Worm (Caenorhabditis elegans) whole organism, late embryonic: ENCODE data around the gene F49H6.17.

Experiments used
- F13H6.1 ChIP-seq: sonication (generic microtip); optimal IDR thresholded peaks from 2 replicates; lab custom pipeline; 2016; ENCODE audit warnings: missing genetic modification characterization, missing compliant biosample characterization
- K02D7.2 ChIP-seq: sonication (generic microtip); optimal IDR thresholded peaks from 2 replicates; lab custom pipeline; 2017; ENCODE audit warnings: mild to moderate bottlenecking, missing genetic modification characterization, missing compliant biosample characterization
- K09A11.1 ChIP-seq: sonication (generic microtip); optimal IDR thresholded peaks from 2 replicates; lab custom pipeline; 2017; ENCODE audit warnings: antibody characterized with exemption, mild to moderate bottlenecking, missing genetic modification characterization, missing compliant biosample characterization; ENCODE audit not compliant: insufficient read depth
- T23F11.4 ChIP-seq: fragments of 200-800 bp; sonication (Bioruptor generic); optimal IDR thresholded peaks from 2 replicates; lab custom pipeline; 2018; ENCODE audit warnings: mild to moderate bottlenecking, missing genetic modification characterization, missing compliant biosample characterization
- ahr-1 ChIP-seq: sonication (generic microtip); optimal IDR thresholded peaks from 2 replicates; lab custom pipeline; 2016; ENCODE audit warnings: missing genetic modification characterization, missing compliant biosample characterization
- ama-1 ChIP-seq: fragments of 150-350 bp; optimal IDR thresholded peaks from 2 replicates; lab custom pipeline; 2014
- ceh-14 ChIP-seq: sonication (generic microtip); optimal IDR thresholded peaks from 2 replicates; lab custom pipeline; 2016; ENCODE audit warnings: missing genotype, missing genetic modification characterization, missing compliant biosample characterization
- ceh-18 ChIP-seq: sonication (generic microtip); optimal IDR thresholded peaks from 2 replicates; lab custom pipeline; 2016; ENCODE audit warnings: missing genetic modification characterization, missing compliant biosample characterization
- ceh-22 ChIP-seq: sonication (generic microtip); optimal IDR thresholded peaks from 2 replicates; lab custom pipeline; 2017; ENCODE audit warnings: missing biosample characterization, missing genetic modification characterization
- ceh-24 ChIP-seq: sonication (generic microtip); optimal IDR thresholded peaks from 2 replicates; lab custom pipeline; 2016; ENCODE audit warnings: mild to moderate bottlenecking, missing genetic modification characterization, missing compliant biosample characterization
- ceh-31 ChIP-seq: sonication (generic microtip); optimal IDR thresholded peaks from 2 replicates; lab custom pipeline; 2016; ENCODE audit warnings: missing genetic modification characterization, missing compliant biosample characterization
- ceh-9 ChIP-seq: sonication (generic microtip); optimal IDR thresholded peaks from 2 replicates; lab custom pipeline; 2016; ENCODE audit warnings: mild to moderate bottlenecking, missing genetic modification characterization, inconsistent platforms, missing compliant biosample characterization
- che-1 ChIP-seq: sonication (generic microtip); optimal IDR thresholded peaks from 2 replicates; lab custom pipeline; 2016; ENCODE audit warnings: mild to moderate bottlenecking, missing genetic modification characterization, missing compliant biosample characterization
- dmd-4 ChIP-seq: sonication (generic microtip); optimal IDR thresholded peaks from 2 replicates; lab custom pipeline; 2016; ENCODE audit warnings: borderline replicate concordance, missing genetic modification characterization, missing compliant biosample characterization
- elt-2 ChIP-seq: sonication (generic microtip); optimal IDR thresholded peaks from 2 replicates; lab custom pipeline; 2016; ENCODE audit warnings: missing genetic modification reagents, missing genetic modification characterization, missing compliant biosample characterization
- elt-4 ChIP-seq: sonication (generic microtip); optimal IDR thresholded peaks from 2 replicates; lab custom pipeline; 2016; ENCODE audit warnings: missing genetic modification characterization, missing compliant biosample characterization
- ets-4 ChIP-seq: sonication (generic microtip); optimal IDR thresholded peaks from 2 replicates; lab custom pipeline; 2016; ENCODE audit warnings: missing genetic modification characterization, missing compliant biosample characterization
- eyg-1 ChIP-seq: sonication (generic microtip); optimal IDR thresholded peaks from 2 replicates; lab custom pipeline; 2016; ENCODE audit warnings: missing genotype, missing genetic modification characterization, missing compliant biosample characterization
- fkh-6 ChIP-seq: sonication (generic microtip); optimal IDR thresholded peaks from 2 replicates; lab custom pipeline; 2016; ENCODE audit warnings: missing genetic modification characterization, missing compliant biosample characterization
- hlh-13 ChIP-seq: fragments of 200-800 bp; sonication (Bioruptor generic); optimal IDR thresholded peaks from 2 replicates; lab custom pipeline; 2018; ENCODE audit warnings: mild to moderate bottlenecking, missing genetic modification characterization, missing compliant biosample characterization
- hlh-15 ChIP-seq: sonication (generic microtip); optimal IDR thresholded peaks from 2 replicates; lab custom pipeline; 2016; ENCODE audit warnings: missing genetic modification characterization, missing compliant biosample characterization
- hlh-30 ChIP-seq: sonication (generic microtip); optimal IDR thresholded peaks from 2 replicates; lab custom pipeline; 2017; ENCODE audit warnings: antibody characterized with exemption, missing genetic modification characterization, missing compliant biosample characterization; ENCODE audit not compliant: insufficient read depth
- hlh-6 ChIP-seq: sonication (generic microtip); optimal IDR thresholded peaks from 2 replicates; lab custom pipeline; 2016; ENCODE audit warnings: missing genotype, missing genetic modification characterization, missing compliant biosample characterization
- hlh-8 ChIP-seq: sonication (generic microtip); optimal IDR thresholded peaks from 2 replicates; lab custom pipeline; 2016; ENCODE audit warnings: missing genotype, missing genetic modification characterization, missing compliant biosample characterization
- mec-3 ChIP-seq: sonication (generic microtip); optimal IDR thresholded peaks from 2 replicates; lab custom pipeline; 2016; ENCODE audit warnings: borderline replicate concordance, missing genetic modification characterization, missing compliant biosample characterization
- nfya-1 ChIP-seq: sonication (generic microtip); optimal IDR thresholded peaks from 2 replicates; lab custom pipeline; 2017; ENCODE audit warnings: missing genetic modification characterization, mild to moderate bottlenecking, missing compliant biosample characterization, antibody characterized with exemption, moderate library complexity
- nhr-11 ChIP-seq: fragments of 150-350 bp; optimal IDR thresholded peaks from 2 replicates; lab custom pipeline; 2014; ENCODE audit warnings: missing biosample characterization, missing genetic modification characterization
- odd-2 ChIP-seq: sonication (generic microtip); optimal IDR thresholded peaks from 2 replicates; lab custom pipeline; 2017; ENCODE audit warnings: antibody characterized with exemption, mild to moderate bottlenecking, missing genetic modification characterization, missing compliant biosample characterization
- pag-3 ChIP-seq: sonication (generic microtip); optimal IDR thresholded peaks from 2 replicates; lab custom pipeline; 2016; ENCODE audit warnings: missing compliant biosample characterization, missing genetic modification characterization, borderline replicate concordance
- pat-9 ChIP-seq: fragments of 200-800 bp; sonication (Bioruptor generic); optimal IDR thresholded peaks from 2 replicates; lab custom pipeline; 2018; ENCODE audit warnings: mild to moderate bottlenecking, missing genetic modification characterization, moderate library complexity, missing compliant biosample characterization
- pax-1 ChIP-seq: fragments of 150-350 bp; optimal IDR thresholded peaks from 2 replicates; lab custom pipeline; 2014; ENCODE audit warnings: missing biosample characterization, missing genetic modification characterization
- pha-2 ChIP-seq: sonication (generic microtip); optimal IDR thresholded peaks from 2 replicates; lab custom pipeline; 2017; ENCODE audit warnings: mild to moderate bottlenecking, missing genetic modification characterization, missing compliant biosample characterization
- pqm-1 ChIP-seq: sonication (generic microtip); optimal IDR thresholded peaks from 2 replicates; lab custom pipeline; 2016; ENCODE audit warnings: missing genetic modification characterization, missing compliant biosample characterization
- rnt-1 ChIP-seq: sonication (generic microtip); optimal IDR thresholded peaks from 2 replicates; lab custom pipeline; 2016; ENCODE audit warnings: missing genetic modification characterization, missing compliant biosample characterization
- sox-2 ChIP-seq: fragments of 200-800 bp; sonication (Bioruptor generic); IDR thresholded peaks from 2 replicates; pipeline ENCODE4 v1.3.6; 2022; ENCODE audit warnings: missing genetic modification reagents, missing genetic modification characterization, missing compliant biosample characterization
- sox-4 ChIP-seq: sonication (generic microtip); optimal IDR thresholded peaks from 2 replicates; lab custom pipeline; 2017; ENCODE audit warnings: mild to moderate bottlenecking, missing genetic modification characterization, inconsistent platforms, missing compliant biosample characterization
- tbx-7 ChIP-seq: sonication (generic microtip); optimal IDR thresholded peaks from 2 replicates; lab custom pipeline; 2016; ENCODE audit warnings: missing genotype, missing genetic modification characterization, missing compliant biosample characterization
- unc-42 ChIP-seq: sonication (generic microtip); optimal IDR thresholded peaks from 2 replicates; lab custom pipeline; 2016; ENCODE audit warnings: missing genotype, missing genetic modification characterization, missing compliant biosample characterization
- unc-55 ChIP-seq: sonication (generic microtip); optimal IDR thresholded peaks from 2 replicates; lab custom pipeline; 2017; ENCODE audit warnings: missing biosample characterization, missing genetic modification reagents, missing genetic modification characterization

Gene F49H6.17

ce11 chrV:17061585-17061984 is 41.8 kb downstream of the F49H6.17 start, which contains the start of gene F28B1.9:
Gene F28B1.9 (plus strand): TSS chrV:17061885.
- TF ChIP-seq ceh-22 = no peak
- TF ChIP-seq eyg-1 (tag; lab: Kevin White, UChicago) = no peak
- no peak for TF ChIP-seq K09A11.1 (tag; lab: Kevin White, UChicago)
- TF ChIP-seq pax-1 (tag; lab: Kevin White, UChicago) = no peak
- no peak for TF ChIP-seq ahr-1
- no peak for TF ChIP-seq pag-3 (tag; lab: Kevin White, UChicago)
- no peak for TF ChIP-seq hlh-8 (tag; lab: Kevin White, UChicago)
- no peak for TF ChIP-seq ceh-31
- TF ChIP-seq pqm-1 (tag; lab: Kevin White, UChicago) = no peak
- no peak for TF ChIP-seq ceh-18 (tag; lab: Kevin White, UChicago)
- TF ChIP-seq nhr-11 = no peak
- no peak for TF ChIP-seq tbx-7 (tag; lab: Kevin White, UChicago)
- no peak for TF ChIP-seq hlh-15 (tag; lab: Kevin White, UChicago)
- TF ChIP-seq hlh-30 = no peak
- no peak for TF ChIP-seq unc-55 (GFP tag; lab: Kevin White, UChicago)
- no peak for TF ChIP-seq hlh-6
- no peak for TF ChIP-seq ceh-24

ce11 chrV:17064676-17065075 is 44.9 kb downstream of the F49H6.17 start, which contains the start of gene srh-255:
Gene srh-255 (plus strand): TSS chrV:17064976.
- TF ChIP-seq T23F11.4 (GFP tag; lab: Kevin White, UChicago) = no peak

- TF ChIP-seq pha-2 (tag; lab: Kevin White, UChicago) = no peak
- TF ChIP-seq sox-4 (tag; lab: Kevin White, UChicago) = no peak
- no peak for TF ChIP-seq pat-9 (tag; lab: Kevin White, UChicago)
- TF ChIP-seq sox-2 (GFP tag; lab: Robert Waterston, UW) = no peak
- no peak for TF ChIP-seq hlh-8 (tag; lab: Kevin White, UChicago)
- no peak for TF ChIP-seq elt-2 (tag; lab: Kevin White, UChicago)
- TF ChIP-seq elt-4 (tag; lab: Kevin White, UChicago) = no peak
- no peak for TF ChIP-seq hlh-13 (GFP tag; lab: Kevin White, UChicago)
- TF ChIP-seq tbx-7 (tag; lab: Kevin White, UChicago) = no peak
- TF ChIP-seq odd-2 (tag; lab: Kevin White, UChicago) = no peak
- TF ChIP-seq nfya-1 = no peak
- no peak for TF ChIP-seq ets-4 (tag; lab: Kevin White, UChicago)
- no peak for TF ChIP-seq ama-1 (lab: Kevin White, UChicago)
- no peak for TF ChIP-seq rnt-1 (tag; lab: Kevin White, UChicago)
Observed at ce11 chrV:17066634-17067033, 46.8 kb downstream of the F49H6.17 start.

- TF ChIP-seq F13H6.1 (tag; lab: Kevin White, UChicago) (no peak), ceh-9 (tag; lab: Kevin White, UChicago) (no peak), che-1 (no peak), unc-42 (tag; lab: Kevin White, UChicago) (no peak), mec-3 (no peak), K02D7.2 (tag; lab: Kevin White, UChicago) (no peak), ceh-14 (tag; lab: Kevin White, UChicago) (no peak), K09A11.1 (tag; lab: Kevin White, UChicago) (no peak), dmd-4 (no peak), fkh-6 (tag; lab: Kevin White, UChicago) (no peak)
Observed at ce11 chrV:17068839-17069238, 49.0 kb downstream of the F49H6.17 start, which contains the start of gene T05E12.8. Gene T05E12.8 (plus strand): TSS chrV:17069139.
